Fruit fly (Drosophila melanogaster) whole organism, embryonic: ENCODE measurements around the gene CG5846.

Experiments
- Atf3 ChIP-seq: fragments of 200-800 bp; sonication (Bioruptor generic); optimal IDR thresholded peaks from 3 replicates; lab custom pipeline; 2016; ENCODE audit warnings: missing biosample characterization, missing genetic modification characterization
- Blimp-1 ChIP-seq: fragments of 200-800 bp; sonication (Bioruptor generic); optimal IDR thresholded peaks from 3 replicates; lab custom pipeline; 2018; ENCODE audit warnings: missing biosample characterization, missing genetic modification characterization, mild to moderate bottlenecking, moderate library complexity, missing genetic modification reagents
- CG11093 ChIP-seq: fragments of 200-800 bp; sonication (Bioruptor generic); IDR thresholded peaks from 3 replicates; pipeline ENCODE4 v1.3.6; 2022; ENCODE audit warnings: missing biosample characterization, missing genetic modification characterization
- CG11696 ChIP-seq: fragments of 200-800 bp; sonication (Bioruptor generic); IDR thresholded peaks from 2 replicates; pipeline ENCODE4 v1.3.6; 2022; ENCODE audit warnings: missing biosample characterization, missing genetic modification characterization
- CG12104 ChIP-seq: fragments of 200-800 bp; sonication (Bioruptor generic); optimal IDR thresholded peaks from 3 replicates; lab custom pipeline; 2016; ENCODE audit warnings: missing biosample characterization, missing genetic modification characterization
- CG1233 ChIP-seq: fragments of 200-800 bp; sonication (Bioruptor generic); optimal IDR thresholded peaks from 4 replicates; lab custom pipeline; 2018; ENCODE audit warnings: missing biosample characterization, mild to moderate bottlenecking, missing genetic modification characterization
- CG12744 ChIP-seq: fragments of 200-800 bp; sonication (Bioruptor generic); optimal IDR thresholded peaks from 2 replicates; lab custom pipeline; 2016; ENCODE audit warnings: missing biosample characterization, missing genetic modification characterization
- CG13287 ChIP-seq: fragments of 200-800 bp; sonication (Bioruptor generic); IDR thresholded peaks from 2 replicates; pipeline ENCODE4 v1.3.6; 2022; ENCODE audit warnings: missing biosample characterization, missing genetic modification characterization; ENCODE audit not compliant: partially characterized antibody
- CG13624 ChIP-seq: fragments of 200-800 bp; sonication (Bioruptor generic); optimal IDR thresholded peaks from 2 replicates; lab custom pipeline; 2016; ENCODE audit warnings: missing biosample characterization, missing genetic modification characterization
- CG13775 ChIP-seq: fragments of 200-800 bp; sonication (Bioruptor generic); optimal IDR thresholded peaks from 3 replicates; lab custom pipeline; 2017; ENCODE audit warnings: missing biosample characterization, mild to moderate bottlenecking, missing genetic modification characterization
- CG14667 ChIP-seq: fragments of 200-800 bp; sonication (Bioruptor generic); IDR thresholded peaks from 2 replicates; pipeline ENCODE4 v1.3.6; 2022; ENCODE audit warnings: missing biosample characterization, missing genetic modification characterization
- CG15073 ChIP-seq: fragments of 200-800 bp; sonication (Bioruptor generic); optimal IDR thresholded peaks from 2 replicates; lab custom pipeline; 2016; ENCODE audit warnings: missing biosample characterization, missing genetic modification characterization
- CG1529 ChIP-seq: fragments of 200-800 bp; sonication (Bioruptor generic); optimal IDR thresholded peaks from 3 replicates; lab custom pipeline; 2018; ENCODE audit warnings: missing biosample characterization, missing genetic modification characterization
- CG16815 ChIP-seq: fragments of 200-800 bp; sonication (Bioruptor generic); optimal IDR thresholded peaks from 3 replicates; lab custom pipeline; 2017; ENCODE audit warnings: missing biosample characterization, mild to moderate bottlenecking, missing genetic modification characterization
- CG18262 ChIP-seq: fragments of 200-800 bp; optimal IDR thresholded peaks from 3 replicates; lab custom pipeline; 2019; ENCODE audit warnings: missing biosample characterization, mild to moderate bottlenecking, missing genetic modification characterization, moderate library complexity
- CG32772 ChIP-seq: fragments of 200-800 bp; sonication (Bioruptor generic); IDR thresholded peaks from 2 replicates; pipeline ENCODE4 v1.3.6; 2022; ENCODE audit warnings: missing biosample characterization, missing genetic modification characterization
- CG6272 ChIP-seq: fragments of 200-800 bp; sonication (Bioruptor generic); IDR thresholded peaks from 2 replicates; pipeline ENCODE4 v1.3.6; 2022; ENCODE audit warnings: missing biosample characterization, missing genetic modification characterization
- CG7786 ChIP-seq: fragments of 200-800 bp; sonication (Bioruptor generic); optimal IDR thresholded peaks from 2 replicates; lab custom pipeline; 2016; ENCODE audit warnings: missing biosample characterization, missing genetic modification characterization
- CG8944 ChIP-seq: fragments of 200-800 bp; sonication (Bioruptor generic); optimal IDR thresholded peaks from 3 replicates; lab custom pipeline; 2016; ENCODE audit warnings: missing biosample characterization, missing genetic modification characterization
- CG9215 ChIP-seq: fragments of 200-800 bp; sonication (Bioruptor generic); IDR thresholded peaks from 2 replicates; pipeline ENCODE4 v1.3.6; 2022; ENCODE audit warnings: missing biosample characterization, missing genetic modification characterization
- CG9876 ChIP-seq: fragments of 200-800 bp; sonication (Bioruptor generic); optimal IDR thresholded peaks from 2 replicates; lab custom pipeline; 2016; ENCODE audit warnings: missing biosample characterization, missing genetic modification characterization
- Deaf1 ChIP-seq: fragments of 200-800 bp; optimal IDR thresholded peaks from 3 replicates; lab custom pipeline; 2019; ENCODE audit warnings: missing biosample characterization, mild to moderate bottlenecking, missing genetic modification characterization, moderate library complexity
- Dip2 ChIP-seq: fragments of 200-800 bp; sonication (Bioruptor generic); IDR thresholded peaks from 2 replicates; pipeline ENCODE4 v1.3.6; 2022; ENCODE audit warnings: missing biosample characterization, missing genetic modification characterization
- H15 ChIP-seq: fragments of 200-800 bp; sonication (Bioruptor generic); IDR thresholded peaks from 3 replicates; pipeline ENCODE4 v1.3.6; 2022; ENCODE audit warnings: missing biosample characterization, missing genetic modification characterization
- HLH54F ChIP-seq: fragments of 200-800 bp; sonication (Bioruptor generic); optimal IDR thresholded peaks from 3 replicates; lab custom pipeline; 2016; ENCODE audit warnings: missing biosample characterization, missing genetic modification characterization
- Hey ChIP-seq: fragments of 200-800 bp; sonication (Bioruptor generic); optimal IDR thresholded peaks from 3 replicates; lab custom pipeline; 2018; ENCODE audit warnings: missing biosample characterization, mild to moderate bottlenecking, missing genetic modification characterization
- Opbp ChIP-seq: fragments of 200-800 bp; sonication (Bioruptor generic); IDR thresholded peaks from 3 replicates; pipeline ENCODE4 v1.3.6; 2022; ENCODE audit warnings: missing biosample characterization, missing genetic modification characterization; ENCODE audit not compliant: partially characterized antibody
- PHDP ChIP-seq: fragments of 200-800 bp; sonication (Bioruptor generic); optimal IDR thresholded peaks from 3 replicates; lab custom pipeline; 2018; ENCODE audit warnings: missing biosample characterization, mild to moderate bottlenecking, missing genetic modification characterization, moderate library complexity
- Pdp1 ChIP-seq, 2 experiments: fragments of 200-800 bp; sonication (Bioruptor generic); optimal IDR thresholded peaks; 3 replicates each; lab custom pipeline; 2016; ENCODE audit warnings: missing biosample characterization in 2 of 2, missing genetic modification characterization in 2 of 2, mild to moderate bottlenecking in 1 of 2, moderate library complexity in 1 of 2
- Xrp1 ChIP-seq: fragments of 200-800 bp; sonication (Bioruptor generic); IDR thresholded peaks from 2 replicates; pipeline ENCODE4 v1.3.6; 2022; ENCODE audit warnings: missing biosample characterization, missing genetic modification characterization
- YL-1 ChIP-seq: fragments of 200-800 bp; sonication (Bioruptor generic); optimal IDR thresholded peaks from 3 replicates; lab custom pipeline; 2017; ENCODE audit warnings: missing biosample characterization, mild to moderate bottlenecking, missing genetic modification characterization
- ap ChIP-seq: fragments of 200-800 bp; sonication (Bioruptor generic); IDR thresholded peaks from 2 replicates; pipeline ENCODE4 v1.3.6; 2022; ENCODE audit warnings: missing biosample characterization, missing genetic modification characterization
- ato ChIP-seq: fragments of 200-800 bp; sonication (Bioruptor generic); IDR thresholded peaks from 2 replicates; pipeline ENCODE4 v1.3.6; 2022; ENCODE audit warnings: missing biosample characterization, missing genetic modification characterization; ENCODE audit not compliant: partially characterized antibody
- bab2 ChIP-seq: fragments of 200-800 bp; sonication (Bioruptor generic); optimal IDR thresholded peaks from 2 replicates; lab custom pipeline; 2016; ENCODE audit warnings: missing biosample characterization, missing genetic modification characterization
- eyg ChIP-seq: fragments of 200-800 bp; sonication (Bioruptor generic); optimal IDR thresholded peaks from 3 replicates; lab custom pipeline; 2016; ENCODE audit warnings: missing biosample characterization, missing genetic modification characterization
- fd64A ChIP-seq: fragments of 200-800 bp; sonication (Bioruptor generic); optimal IDR thresholded peaks from 3 replicates; lab custom pipeline; 2018; ENCODE audit warnings: missing biosample characterization, mild to moderate bottlenecking, missing genetic modification characterization
- fd96Cb ChIP-seq: fragments of 200-800 bp; sonication (Bioruptor generic); optimal IDR thresholded peaks from 2 replicates; lab custom pipeline; 2018; ENCODE audit warnings: missing biosample characterization, mild to moderate bottlenecking, missing genetic modification characterization, moderate library complexity
- gcm ChIP-seq: fragments of 200-800 bp; sonication (Bioruptor generic); optimal IDR thresholded peaks from 2 replicates; lab custom pipeline; 2019; ENCODE audit warnings: missing biosample characterization, mild to moderate bottlenecking, missing genetic modification characterization, moderate library complexity
- gfzf ChIP-seq: fragments of 200-800 bp; sonication (Bioruptor generic); optimal IDR thresholded peaks from 2 replicates; lab custom pipeline; 2016; ENCODE audit warnings: missing biosample characterization, mild to moderate bottlenecking, missing genetic modification characterization, moderate library complexity
- ham ChIP-seq: fragments of 200-800 bp; sonication (Bioruptor generic); IDR thresholded peaks from 2 replicates; pipeline ENCODE4 v1.3.6; 2022; ENCODE audit warnings: missing biosample characterization, missing genetic modification characterization
- ind ChIP-seq: fragments of 200-800 bp; sonication (Bioruptor generic); optimal IDR thresholded peaks from 3 replicates; lab custom pipeline; 2016; ENCODE audit warnings: missing biosample characterization, missing genetic modification characterization
- lab ChIP-seq: fragments of 200-800 bp; sonication (Bioruptor generic); optimal IDR thresholded peaks from 3 replicates; lab custom pipeline; 2017; ENCODE audit warnings: missing biosample characterization, missing genetic modification characterization, mild to moderate bottlenecking, moderate library complexity, missing genetic modification reagents
- lbe ChIP-seq: fragments of 200-800 bp; sonication (Bioruptor generic); optimal IDR thresholded peaks from 2 replicates; lab custom pipeline; 2016; ENCODE audit warnings: missing biosample characterization, mild to moderate bottlenecking, missing genetic modification characterization
- maf-S ChIP-seq: fragments of 200-800 bp; sonication (Bioruptor generic); optimal IDR thresholded peaks from 2 replicates; lab custom pipeline; 2016; ENCODE audit warnings: missing biosample characterization, missing genetic modification characterization
- nom ChIP-seq: fragments of 200-800 bp; sonication (Bioruptor generic); optimal IDR thresholded peaks from 2 replicates; lab custom pipeline; 2017; ENCODE audit warnings: missing biosample characterization, missing genetic modification characterization, mild to moderate bottlenecking, moderate library complexity, missing genetic modification reagents
- prd ChIP-seq, 3 experiments: fragments of >200 bp in 2 of 3; fragments of 200-800 bp in 1 of 3; sonication (Bioruptor generic) in 1 of 3; optimal IDR thresholded peaks in 2 of 3; IDR thresholded peaks in 1 of 3; 2 replicates in 2 of 3; 3 replicates in 1 of 3; pipeline versions ENCODE4 v1.3.6 to Lab custom; 2017 to 2022; ENCODE audit warnings: missing biosample characterization in 1 of 3, missing genetic modification characterization in 1 of 3
- ranshi ChIP-seq: fragments of 200-800 bp; sonication (Bioruptor generic); IDR thresholded peaks from 2 replicates; pipeline ENCODE4 v1.3.6; 2022; ENCODE audit warnings: missing biosample characterization, missing genetic modification characterization
- sima ChIP-seq: fragments of 200-800 bp; sonication (Bioruptor generic); optimal IDR thresholded peaks from 2 replicates; lab custom pipeline; 2016; ENCODE audit warnings: missing biosample characterization, missing genetic modification characterization

The CG5846 gene

dm6 chr2L:9966983-9967737 lies 10.1 kb upstream of the CG5846 start, which contains the start of the genes Dref and RpL13 (continued):
- TF ChIP-seq ap (GFP tag; lab: Robert Waterston, UW) (peak; percentile 46), CG6272 (GFP tag; lab: Robert Waterston, UW) (peak; percentile 61), CG18262 (tag; lab: Kevin White, UChicago) (peak; percentile 80), CG32772 (GFP tag; lab: Robert Waterston, UW) (peak; percentile 37; the same call in 1 of the 2 replicates), fd64A (peak; percentile 94), CG7786 (GFP tag; lab: Kevin White, UChicago) (peak; percentile 81), CG1529 (GFP tag; lab: Kevin White, UChicago) (peak; percentile 79), ranshi (GFP tag; lab: Robert Waterston, UW) (peak; percentile 70; the same call in 1 of the 2 replicates), CG13287 (peak; percentile 85), gfzf (GFP tag; lab: Kevin White, UChicago) (peak; percentile 47), Blimp-1 (peak; percentile 66), sima (GFP tag; lab: Kevin White, UChicago) (peak; percentile 65), CG13775 (GFP tag; lab: Kevin White, UChicago) (peak; percentile 94), HLH54F (GFP tag; lab: Kevin White, UChicago) (peak; percentile 80), fd96Cb (tag; lab: Kevin White, UChicago) (peak; percentile 40), bab2 (GFP tag; lab: Kevin White, UChicago) (peak; percentile 69), CG11696 (GFP tag; lab: Robert Waterston, UW) (peak; percentile 72), ham (GFP tag; lab: Robert Waterston, UW) (0 out of 2 replicates have a peak, but pooled peaks have one; percentile 5), CG1233 (GFP tag; lab: Kevin White, UChicago) (peak; percentile 93), Xrp1 (peak; percentile 58; the same call in 1 of the 2 replicates), CG8944 (GFP tag; lab: Kevin White, UChicago) (peak; percentile 51), CG12744 (GFP tag; lab: Kevin White, UChicago) (peak; percentile 80), CG9215 (GFP tag; lab: Robert Waterston, UW) (peak; percentile 61), lab (GFP tag; lab: Kevin White, UChicago) (peak; percentile 96), ind (GFP tag; lab: Kevin White, UChicago) (peak; percentile 69), H15 (GFP tag; lab: Robert Waterston, UW) (peak; percentile 64; the same call in 2 of the 3 replicates), eyg (GFP tag; lab: Kevin White, UChicago) (peak; percentile 89), Pdp1 (GFP tag; optimal IDR thresholded peaks at IDR 0.05; lab: Kevin White, UChicago) (peak; percentile 79 to 99), CG15073 (GFP tag; lab: Kevin White, UChicago) (no peak), Opbp (GFP tag; lab: Robert Waterston, UW) (peak; percentile 99), Dip2 (GFP tag; lab: Robert Waterston, UW) (no peak), YL-1 (GFP tag; lab: Kevin White, UChicago) (peak; percentile 100), maf-S (GFP tag; lab: Kevin White, UChicago) (peak; percentile 78), Hey (tag; lab: Kevin White, UChicago) (peak; percentile 90), Deaf1 (peak; percentile 64), CG11093 (GFP tag; lab: Robert Waterston, UW) (no peak), Atf3 (peak; percentile 74), CG12104 (peak; percentile 78), prd (optimal IDR thresholded peaks at IDR 0.05; lab: Kevin White, UChicago) (no peak), prd (GFP tag; IDR thresholded peaks at IDR 0.05; lab: Robert Waterston, UW) (peak; percentile 60), CG13624 (GFP tag; lab: Kevin White, UChicago) (peak; percentile 93), nom (GFP tag; lab: Kevin White, UChicago) (peak; percentile 92), PHDP (peak; percentile 90), CG9876 (GFP tag; lab: Kevin White, UChicago) (peak; percentile 71), lbe (peak; percentile 78), CG14667 (peak; percentile 16; the same call in 1 of the 2 replicates), gcm (GFP tag; lab: Kevin White, UChicago) (peak; percentile 86), ato (GFP tag; lab: Robert Waterston, UW) (no peak), CG16815 (GFP tag; lab: Kevin White, UChicago) (peak; percentile 31)
